Worm (Caenorhabditis elegans): Measurements from ENCODE around the gene pph-5.

The pph-5 gene

DNA sequence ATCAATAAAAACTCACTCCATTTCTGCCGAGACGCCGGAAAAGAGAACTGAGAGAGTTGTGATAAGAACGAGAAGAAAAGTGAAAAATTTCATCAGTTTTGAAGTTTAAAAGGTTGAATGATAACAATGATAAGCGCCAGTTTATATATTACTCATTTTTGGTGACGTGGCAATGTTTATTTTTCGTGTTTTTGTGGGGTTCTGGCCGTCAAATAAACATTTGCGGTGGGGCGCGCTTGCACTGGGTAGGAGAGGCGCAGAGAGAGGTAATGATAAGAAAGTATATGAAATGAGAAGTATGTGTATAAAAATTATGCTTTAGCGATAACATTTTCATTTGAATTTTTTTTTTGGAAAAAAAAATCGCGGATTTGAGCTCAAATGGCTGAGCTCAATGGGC lies 31.7 kb upstream of the pph-5 start, which contains the start of gene Y39B6A.5 (continued):
- TF ChIP-seq ztf-28 (GFP tag; IDR thresholded peaks at IDR 0.05) (no peak), nhr-90 (tag; optimal IDR thresholded peaks at IDR 0.05) (peak; percentile 62), F33H1.4 (GFP tag; IDR thresholded peaks at IDR 0.05) (no peak), madf-3 (GFP tag; IDR thresholded peaks at IDR 0.05) (no peak), let-526 (GFP tag; IDR thresholded peaks at IDR 0.05) (no peak), nhr-27 (tag; optimal IDR thresholded peaks at IDR 0.05) (no peak), sptf-2 (GFP tag; optimal IDR thresholded peaks at IDR 0.05) (no peak), T26A5.8 (tag; optimal IDR thresholded peaks at IDR 0.05) (no peak), bed-1 (GFP tag; IDR thresholded peaks at IDR 0.05) (no peak), unc-130 (GFP tag; optimal IDR thresholded peaks at IDR 0.05) (no peak), ztf-3 (GFP tag; optimal IDR thresholded peaks at IDR 0.05) (no peak), D2030.7 (GFP tag; IDR thresholded peaks at IDR 0.05) (no peak), ceh-79 (tag; optimal IDR thresholded peaks at IDR 0.05) (no peak), madf-8 (GFP tag; conservative IDR thresholded peaks at IDR 0.05) (no peak), K12H6.12 (tag; optimal IDR thresholded peaks at IDR 0.05) (peak; percentile 6), B0336.3 (GFP tag; IDR thresholded peaks at IDR 0.05) (no peak), tbp1 (GFP tag; optimal IDR thresholded peaks at IDR 0.05) (peak; percentile 64), mxl-1 (tag; optimal IDR thresholded peaks at IDR 0.05) (no peak), mel-28 (tag; optimal IDR thresholded peaks at IDR 0.05; ENCODE audit: borderline replicate concordance) (no peak), lin-40 (tag; optimal IDR thresholded peaks at IDR 0.05) (peak; percentile 55), tlf-1 (GFP tag; optimal IDR thresholded peaks at IDR 0.05) (peak; percentile 57), snpc-4 (GFP tag; optimal IDR thresholded peaks at IDR 0.05) (no peak), snpc-4 (tag; optimal IDR thresholded peaks at IDR 0.05) (peak; percentile 26 to 60 (median 49)), rec-8 (tag; optimal IDR thresholded peaks at IDR 0.05) (no peak), atf-7 (tag; optimal IDR thresholded peaks at IDR 0.05) (peak; percentile 74), unc-62 (GFP tag; optimal IDR thresholded peaks at IDR 0.05) (peak; percentile 47), ceh-58 (GFP tag; IDR thresholded peaks at IDR 0.05) (no peak), lin-54 (GFP tag; optimal IDR thresholded peaks at IDR 0.05) (peak; percentile 47), egrh-3 (GFP tag; IDR thresholded peaks at IDR 0.05) (no peak), madf-6 (GFP tag; IDR thresholded peaks at IDR 0.05) (no peak), F57A8.1 (GFP tag; optimal IDR thresholded peaks at IDR 0.05) (no peak), xnd-1 (tag; optimal IDR thresholded peaks at IDR 0.05) (no peak), ceh-91 (GFP tag; IDR thresholded peaks at IDR 0.05) (no peak), dox-1 (GFP tag; IDR thresholded peaks at IDR 0.05) (no peak), F52B5.7 (tag; optimal IDR thresholded peaks at IDR 0.05) (no peak), ztf-18 (tag; optimal IDR thresholded peaks at IDR 0.05) (peak; percentile 25), efl-1 (GFP tag; optimal IDR thresholded peaks at IDR 0.05) (no peak), snpc-1.3 (tag; optimal IDR thresholded peaks at IDR 0.05; ENCODE audit: insufficient read depth) (no peak), aptf-2 (GFP tag; conservative IDR thresholded peaks at IDR 0.05) (no peak), ztf-22 (GFP tag; optimal IDR thresholded peaks at IDR 0.05) (peak; percentile 91), akir-1 (GFP tag; optimal IDR thresholded peaks at IDR 0.05) (no peak), repo-1 (tag; optimal IDR thresholded peaks at IDR 0.05) (no peak), bed-2 (GFP tag; IDR thresholded peaks at IDR 0.05) (no peak), K11D2.4 (GFP tag; IDR thresholded peaks at IDR 0.05) (no peak), snpc-1.1 (tag; optimal IDR thresholded peaks at IDR 0.05; ENCODE audit: insufficient read depth) (no peak), mes-4 (tag; optimal IDR thresholded peaks at IDR 0.05) (no peak), zfh-2 (GFP tag; conservative IDR thresholded peaks at IDR 0.05) (no peak), hmg-1.2 (GFP tag; IDR thresholded peaks at IDR 0.05) (no peak; the same call in 1 of the 2 replicates), F57C9.4 (tag; optimal IDR thresholded peaks at IDR 0.05) (no peak), sea-2 (GFP tag; IDR thresholded peaks at IDR 0.05) (no peak)

Data from whole organism, young adult.